Worm (Caenorhabditis elegans) whole organism, L4/young adult: ENCODE results near the gene ztf-9.

Source experiments
- W03F9.2 ChIP-seq: fragments of 150-350 bp; optimal IDR thresholded peaks from 2 replicates; lab custom pipeline; 2014; ENCODE audit warnings: missing biosample characterization, missing genetic modification characterization
- him-1 ChIP-seq: sonication (generic microtip); optimal IDR thresholded peaks from 2 replicates; lab custom pipeline; 2016; ENCODE audit warnings: missing genotype, missing genetic modification reagents, missing genetic modification characterization, missing compliant biosample characterization

DNA sequence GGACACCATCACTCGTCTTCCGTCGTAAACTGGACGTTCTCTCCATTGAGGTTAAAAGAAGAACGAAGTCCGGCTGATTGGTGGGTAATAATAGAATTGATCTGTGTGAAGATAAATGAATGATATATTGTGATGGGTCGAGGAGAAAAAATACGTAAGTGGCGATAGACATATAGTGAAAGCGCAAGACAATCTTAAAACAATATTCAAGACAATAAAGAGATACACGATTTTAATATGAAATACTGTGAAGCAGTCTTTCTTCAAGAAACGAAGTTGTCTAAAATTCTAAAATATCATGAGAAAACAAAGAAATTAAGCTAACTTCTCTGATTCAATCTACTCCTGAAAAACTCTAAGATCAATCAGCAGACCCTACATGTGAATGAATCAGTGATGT lies 21.6 kb upstream of the ztf-9 start, which contains the start of gene F40F9.10:
- TF ChIP-seq W03F9.2 (tag; lab: Kevin White, UChicago) (no peak), him-1 (no peak)
